Fruit fly (Drosophila melanogaster) whole organism, embryonic: ENCODE measurements around the gene scny.

Source experiments
- Bdp1 ChIP-seq: fragments of 200-800 bp; sonication (Bioruptor generic); optimal IDR thresholded peaks from 3 replicates; lab custom pipeline; 2016; ENCODE audit warnings: missing biosample characterization, missing genetic modification characterization
- Blimp-1 ChIP-seq: fragments of 200-800 bp; sonication (Bioruptor generic); optimal IDR thresholded peaks from 3 replicates; lab custom pipeline; 2018; ENCODE audit warnings: missing biosample characterization, missing genetic modification characterization, mild to moderate bottlenecking, moderate library complexity, missing genetic modification reagents
- C15 ChIP-seq: fragments of 200-800 bp; sonication (Bioruptor generic); IDR thresholded peaks from 3 replicates; pipeline ENCODE4 v1.3.6; 2022; ENCODE audit warnings: missing biosample characterization, missing genetic modification characterization
- CG10462 ChIP-seq: fragments of 200-800 bp; sonication (Bioruptor generic); optimal IDR thresholded peaks from 2 replicates; lab custom pipeline; 2016; ENCODE audit warnings: missing biosample characterization, missing genetic modification characterization
- CG11085 ChIP-seq: fragments of 200-800 bp; sonication (Bioruptor generic); IDR thresholded peaks from 2 replicates; pipeline ENCODE4 v1.3.6; 2022; ENCODE audit warnings: missing biosample characterization, missing genetic modification characterization
- CG11398 ChIP-seq: fragments of 200-800 bp; sonication (Bioruptor generic); optimal IDR thresholded peaks from 2 replicates; lab custom pipeline; 2016; ENCODE audit warnings: missing biosample characterization, missing genetic modification characterization
- CG15514 ChIP-seq: fragments of 200-800 bp; sonication (Bioruptor generic); optimal IDR thresholded peaks from 3 replicates; lab custom pipeline; 2017; ENCODE audit warnings: missing biosample characterization, missing genetic modification characterization, mild to moderate bottlenecking, moderate library complexity, missing genetic modification reagents
- CG1647 ChIP-seq: fragments of 200-800 bp; sonication (Bioruptor generic); optimal IDR thresholded peaks from 3 replicates; lab custom pipeline; 2016; ENCODE audit warnings: missing biosample characterization, missing genetic modification characterization
- CG16779 ChIP-seq: fragments of 200-800 bp; sonication (Bioruptor generic); IDR thresholded peaks from 2 replicates; pipeline ENCODE4 v1.3.6; 2022; ENCODE audit warnings: missing biosample characterization, missing genetic modification characterization
- CG1792 ChIP-seq: fragments of 200-800 bp; sonication (Bioruptor generic); optimal IDR thresholded peaks from 2 replicates; lab custom pipeline; 2016; ENCODE audit warnings: missing biosample characterization, missing genetic modification characterization
- CG2120 ChIP-seq: fragments of 200-800 bp; sonication (Bioruptor generic); optimal IDR thresholded peaks from 3 replicates; lab custom pipeline; 2016; ENCODE audit warnings: missing biosample characterization, missing genetic modification characterization
- CG2889 ChIP-seq: fragments of 200-800 bp; sonication (Bioruptor generic); IDR thresholded peaks from 3 replicates; pipeline ENCODE4 v1.3.6; 2022; ENCODE audit warnings: missing biosample characterization, missing genetic modification characterization
- CG3838 ChIP-seq: fragments of 200-800 bp; sonication (Bioruptor generic); optimal IDR thresholded peaks from 3 replicates; lab custom pipeline; 2016; ENCODE audit warnings: missing biosample characterization, missing genetic modification characterization
- CG6254 ChIP-seq: fragments of 200-800 bp; sonication (Bioruptor generic); optimal IDR thresholded peaks from 3 replicates; lab custom pipeline; 2017; ENCODE audit warnings: mild to moderate bottlenecking, missing biosample characterization, missing genetic modification reagents, missing genetic modification characterization
- CG7786 ChIP-seq: fragments of 200-800 bp; sonication (Bioruptor generic); optimal IDR thresholded peaks from 2 replicates; lab custom pipeline; 2016; ENCODE audit warnings: missing biosample characterization, missing genetic modification characterization
- Camta ChIP-seq: fragments of 200-800 bp; sonication (Bioruptor generic); optimal IDR thresholded peaks from 2 replicates; lab custom pipeline; 2016; ENCODE audit warnings: missing biosample characterization, missing genetic modification characterization
- CkIIα-i1 ChIP-seq: fragments of 200-800 bp; sonication (Bioruptor generic); IDR thresholded peaks from 2 replicates; pipeline ENCODE4 v1.3.6; 2022; ENCODE audit warnings: missing biosample characterization, missing genetic modification characterization
- Dbx ChIP-seq: fragments of 200-800 bp; sonication (Bioruptor generic); IDR thresholded peaks from 3 replicates; pipeline ENCODE4 v1.3.6; 2022; ENCODE audit warnings: missing biosample characterization, missing genetic modification characterization
- Dip3 ChIP-seq: fragments of 200-800 bp; sonication (Bioruptor generic); optimal IDR thresholded peaks from 3 replicates; lab custom pipeline; 2016; ENCODE audit warnings: missing biosample characterization, missing genetic modification characterization
- Doc2 ChIP-seq: fragments of 200-800 bp; sonication (Bioruptor generic); IDR thresholded peaks from 2 replicates; pipeline ENCODE4 v1.3.6; 2022; ENCODE audit warnings: missing biosample characterization, missing genetic modification characterization
- Drgx ChIP-seq: fragments of 200-800 bp; sonication (Bioruptor generic); IDR thresholded peaks from 2 replicates; pipeline ENCODE4 v1.3.6; 2022; ENCODE audit warnings: missing biosample characterization, missing genetic modification characterization
- Hsf ChIP-seq: fragments of 200-800 bp; sonication (Bioruptor generic); optimal IDR thresholded peaks from 3 replicates; lab custom pipeline; 2016; ENCODE audit warnings: missing biosample characterization, missing genetic modification characterization
- Jarid2 ChIP-seq: fragments of 200-800 bp; sonication (Bioruptor generic); optimal IDR thresholded peaks from 3 replicates; lab custom pipeline; 2017; ENCODE audit warnings: mild to moderate bottlenecking, missing biosample characterization, missing genetic modification reagents, missing genetic modification characterization
- MESR4 ChIP-seq: fragments of 200-800 bp; sonication (Bioruptor generic); optimal IDR thresholded peaks from 2 replicates; lab custom pipeline; 2018; ENCODE audit warnings: missing biosample characterization, mild to moderate bottlenecking, missing genetic modification characterization, moderate library complexity
- Mes4 ChIP-seq: fragments of 200-800 bp; sonication (Bioruptor generic); optimal IDR thresholded peaks from 2 replicates; lab custom pipeline; 2016; ENCODE audit warnings: missing biosample characterization, missing genetic modification characterization
- NC2α ChIP-seq: fragments of 200-800 bp; sonication (Bioruptor generic); optimal IDR thresholded peaks from 2 replicates; lab custom pipeline; 2016; ENCODE audit warnings: missing biosample characterization, missing genetic modification characterization
- Xbp1 ChIP-seq: fragments of 200-800 bp; sonication (Bioruptor generic); optimal IDR thresholded peaks from 3 replicates; lab custom pipeline; 2016; ENCODE audit warnings: missing biosample characterization, mild to moderate bottlenecking, missing genetic modification characterization
- YL-1 ChIP-seq: fragments of 200-800 bp; sonication (Bioruptor generic); optimal IDR thresholded peaks from 3 replicates; lab custom pipeline; 2017; ENCODE audit warnings: missing biosample characterization, mild to moderate bottlenecking, missing genetic modification characterization
- aop ChIP-seq: fragments of 200-800 bp; sonication (Bioruptor generic); IDR thresholded peaks from 2 replicates; pipeline ENCODE4 v1.3.6; 2022; ENCODE audit warnings: missing biosample characterization, missing genetic modification characterization
- ap ChIP-seq: fragments of 200-800 bp; sonication (Bioruptor generic); IDR thresholded peaks from 2 replicates; pipeline ENCODE4 v1.3.6; 2022; ENCODE audit warnings: missing biosample characterization, missing genetic modification characterization
- ara ChIP-seq: fragments of 200-800 bp; sonication (Bioruptor generic); IDR thresholded peaks from 2 replicates; pipeline ENCODE4 v1.3.6; 2022; ENCODE audit warnings: missing biosample characterization, missing genetic modification characterization
- bsh ChIP-seq, 2 experiments: fragments of 200-800 bp; sonication (Bioruptor generic); optimal IDR thresholded peaks; 2 replicates each; lab custom pipeline; 2017 to 2018; ENCODE audit warnings: mild to moderate bottlenecking in 2 of 2, missing biosample characterization in 2 of 2, missing genetic modification characterization in 2 of 2, moderate library complexity in 1 of 2
- ci ChIP-seq: fragments of 200-800 bp; sonication (Bioruptor generic); IDR thresholded peaks from 3 replicates; pipeline ENCODE4 v1.3.6; 2022; ENCODE audit warnings: missing biosample characterization, missing genetic modification characterization
- cwo ChIP-seq: fragments of 200-800 bp; sonication (Bioruptor generic); optimal IDR thresholded peaks from 3 replicates; lab custom pipeline; 2017; ENCODE audit warnings: missing biosample characterization, missing genetic modification characterization, mild to moderate bottlenecking, moderate library complexity, missing genetic modification reagents
- exex ChIP-seq: fragments of 200-800 bp; sonication (Bioruptor generic); optimal IDR thresholded peaks from 4 replicates; lab custom pipeline; 2018; ENCODE audit warnings: missing biosample characterization, mild to moderate bottlenecking, missing genetic modification characterization, moderate library complexity
- gce ChIP-seq: fragments of 200-800 bp; sonication (Bioruptor generic); IDR thresholded peaks from 3 replicates; pipeline ENCODE4 v1.3.6; 2022; ENCODE audit warnings: missing biosample characterization, missing genetic modification characterization
- gcm2 ChIP-seq: fragments of 200-800 bp; sonication (Bioruptor generic); optimal IDR thresholded peaks from 2 replicates; lab custom pipeline; 2016; ENCODE audit warnings: missing biosample characterization, missing genetic modification characterization
- gro ChIP-seq: fragments of 200-800 bp; sonication (Bioruptor generic); optimal IDR thresholded peaks from 2 replicates; lab custom pipeline; 2016; ENCODE audit warnings: missing biosample characterization, missing genetic modification characterization
- hkb ChIP-seq, 2 experiments: fragments of 200-800 bp in 1 of 2; fragments of >200 bp in 1 of 2; sonication (Bioruptor generic) in 1 of 2; IDR thresholded peaks in 1 of 2; optimal IDR thresholded peaks in 1 of 2; 2 replicates each; pipeline versions ENCODE4 v1.3.6 to Lab custom; 2017 to 2022; ENCODE audit warnings: missing biosample characterization in 1 of 2, missing genetic modification characterization in 1 of 2
- jing ChIP-seq: fragments of 200-800 bp; sonication (Bioruptor generic); optimal IDR thresholded peaks from 2 replicates; lab custom pipeline; 2018; ENCODE audit warnings: missing biosample characterization, mild to moderate bottlenecking, missing genetic modification characterization
- pan ChIP-seq, 4 experiments: fragments of >200 bp in 3 of 4; fragments of 200-800 bp in 1 of 4; sonication (Bioruptor generic) in 1 of 4; optimal IDR thresholded peaks in 3 of 4; IDR thresholded peaks in 1 of 4; 2 replicates each; pipeline versions ENCODE4 v1.3.6 to Lab custom; 2017 to 2022; ENCODE audit warnings: missing biosample characterization in 2 of 4, missing genetic modification characterization in 2 of 4, mixed read lengths in 1 of 4
- phol ChIP-seq: fragments of 200-800 bp; sonication (Bioruptor generic); optimal IDR thresholded peaks from 3 replicates; lab custom pipeline; 2018; ENCODE audit warnings: missing biosample characterization, mild to moderate bottlenecking, missing genetic modification characterization, moderate library complexity
- pros ChIP-seq: fragments of 200-800 bp; sonication (Bioruptor generic); optimal IDR thresholded peaks from 3 replicates; lab custom pipeline; 2019; ENCODE audit warnings: missing biosample characterization, mild to moderate bottlenecking, missing genetic modification characterization, moderate library complexity
- sens ChIP-seq: fragments of 200-800 bp; sonication (Bioruptor generic); peaks from one replicate; lab custom pipeline; 2016; ENCODE audit warnings: missing biosample characterization, missing genetic modification characterization
- sim ChIP-seq: fragments of 200-800 bp; sonication (Bioruptor generic); IDR thresholded peaks from 2 replicates; pipeline ENCODE4 v1.3.6; 2022; ENCODE audit warnings: missing biosample characterization, missing genetic modification characterization
- stwl ChIP-seq: fragments of 200-800 bp; sonication (Bioruptor generic); optimal IDR thresholded peaks from 3 replicates; lab custom pipeline; 2018; ENCODE audit warnings: missing biosample characterization, mild to moderate bottlenecking, missing genetic modification characterization, moderate library complexity
- wek ChIP-seq: fragments of 200-800 bp; sonication (Bioruptor generic); optimal IDR thresholded peaks from 3 replicates; lab custom pipeline; 2018; ENCODE audit warnings: missing biosample characterization, mild to moderate bottlenecking, missing genetic modification characterization, moderate library complexity
- zf30C ChIP-seq: fragments of 200-800 bp; sonication (Bioruptor generic); optimal IDR thresholded peaks from 3 replicates; lab custom pipeline; 2018; ENCODE audit warnings: missing biosample characterization, mild to moderate bottlenecking, missing genetic modification characterization

scny gene

dm6 chr3L:5768532-5769497 lies at the start of gene scny, which contains the start of gene Ppat-Dpck (continued):
- TF ChIP-seq MESR4 (GFP tag; lab: Kevin White, UChicago) (peak; percentile 91), Drgx (GFP tag; lab: Robert Waterston, UW) (0 out of 2 replicates have a peak, but pooled peaks have one; percentile 8), Hsf (peak; percentile 33), Camta (GFP tag; lab: Kevin White, UChicago) (no peak), Mes4 (no peak), pan (optimal IDR thresholded peaks at IDR 0.05; lab: Kevin White, UChicago) (no peak), pan (GFP tag; optimal IDR thresholded peaks at IDR 0.05 in 1 of 2, IDR thresholded peaks at IDR 0.05 in 1 of 2) (no peak), exex (tag; lab: Kevin White, UChicago) (no peak), ap (GFP tag; lab: Robert Waterston, UW) (no peak), sim (GFP tag; lab: Robert Waterston, UW) (no peak), zf30C (GFP tag; lab: Kevin White, UChicago) (no peak), jing (GFP tag; lab: Kevin White, UChicago) (no peak), Dbx (GFP tag; lab: Robert Waterston, UW) (0 out of 3 replicates have a peak, but pooled peaks have one; percentile 39), NC2α (GFP tag; lab: Kevin White, UChicago) (no peak), Bdp1 (GFP tag; lab: Kevin White, UChicago) (no peak), cwo (GFP tag; lab: Kevin White, UChicago) (no peak), CG2889 (GFP tag; lab: Robert Waterston, UW) (no peak), CG6254 (no peak), CG2120 (GFP tag; lab: Kevin White, UChicago) (peak; percentile 27), Blimp-1 (GFP tag; lab: Kevin White, UChicago) (no peak), CG11398 (GFP tag; lab: Kevin White, UChicago) (no peak), pros (GFP tag; lab: Kevin White, UChicago) (no peak), CG16779 (GFP tag; lab: Robert Waterston, UW) (no peak), sens (GFP tag; lab: Kevin White, UChicago) (peak; percentile 85), CG7786 (GFP tag; lab: Kevin White, UChicago) (no peak), C15 (GFP tag; lab: Robert Waterston, UW) (no peak), wek (GFP tag; lab: Kevin White, UChicago) (peak; percentile 21), Xbp1 (GFP tag; lab: Kevin White, UChicago) (peak; percentile 17), Dip3 (no peak), CG1647 (no peak), ara (no peak), Jarid2 (GFP tag; lab: Kevin White, UChicago) (no peak), gce (GFP tag; lab: Robert Waterston, UW) (no peak), CG3838 (no peak), phol (tag; lab: Kevin White, UChicago) (peak; percentile 67), Doc2 (GFP tag; lab: Robert Waterston, UW) (no peak), CG10462 (GFP tag; lab: Kevin White, UChicago) (peak; percentile 42), gcm2 (no peak), CG15514 (GFP tag; lab: Kevin White, UChicago) (peak; percentile 61), CG1792 (no peak), YL-1 (peak; percentile 80), aop (GFP tag; lab: Robert Waterston, UW) (no peak), CkIIα-i1 (no peak), CG11085 (GFP tag; lab: Robert Waterston, UW) (no peak), gro (GFP tag; lab: Kevin White, UChicago) (peak; percentile 10), stwl (peak; percentile 58), ci (GFP tag; lab: Robert Waterston, UW) (no peak), bsh (GFP tag; optimal IDR thresholded peaks at IDR 0.05; lab: Kevin White, UChicago) (peak in 1 of 2 experiments; percentile 8), hkb (optimal IDR thresholded peaks at IDR 0.05; lab: Kevin White, UChicago) (peak; percentile 60), hkb (GFP tag; IDR thresholded peaks at IDR 0.05; lab: Robert Waterston, UW) (0 out of 2 replicates have a peak, but pooled peaks have one; percentile 10)
